Worm (Caenorhabditis elegans): ENCODE results near the gene D1005.6.

The D1005.6 gene

ce11 chrX:1483229-1483628 lies 18.6 kb upstream of the D1005.6 start:
- no peak for TF ChIP-seq rnt-1 (tag; optimal IDR thresholded peaks at IDR 0.05)
- no peak for TF ChIP-seq gmeb-2 (tag; optimal IDR thresholded peaks at IDR 0.05)
- TF ChIP-seq unc-55 (GFP tag; optimal IDR thresholded peaks at IDR 0.05), result no peak
- TF ChIP-seq ceh-24 (tag; optimal IDR thresholded peaks at IDR 0.05), result no peak
- no peak for TF ChIP-seq pha-2 (tag; optimal IDR thresholded peaks at IDR 0.05)
- no peak for TF ChIP-seq unc-42 (tag; optimal IDR thresholded peaks at IDR 0.05)
- TF ChIP-seq ceh-31 (tag; optimal IDR thresholded peaks at IDR 0.05), result no peak
- no peak for TF ChIP-seq hlh-8 (tag; optimal IDR thresholded peaks at IDR 0.05)
- no peak for TF ChIP-seq pha-4 (tag; optimal IDR thresholded peaks at IDR 0.05)
- no peak for TF ChIP-seq ref-2 (tag; optimal IDR thresholded peaks at IDR 0.05)
- no peak for TF ChIP-seq ttx-3 (tag; optimal IDR thresholded peaks at IDR 0.05)
- no peak for TF ChIP-seq K02D7.2 (tag; optimal IDR thresholded peaks at IDR 0.05)
- TF ChIP-seq T23F11.4 (GFP tag; optimal IDR thresholded peaks at IDR 0.05), result no peak
- no peak for TF ChIP-seq ceh-2 (tag; optimal IDR thresholded peaks at IDR 0.05)
- no peak for TF ChIP-seq elt-2 (tag; optimal IDR thresholded peaks at IDR 0.05)
- TF ChIP-seq lin-11 (tag; optimal IDR thresholded peaks at IDR 0.05), result no peak
- TF ChIP-seq ceh-34 (tag; optimal IDR thresholded peaks at IDR 0.05), result no peak
- no peak for TF ChIP-seq pros-1 (tag; optimal IDR thresholded peaks at IDR 0.05)
- no peak for TF ChIP-seq hlh-15 (tag; optimal IDR thresholded peaks at IDR 0.05)

- TF ChIP-seq odd-2 (tag; optimal IDR thresholded peaks at IDR 0.05), result no peak
- TF ChIP-seq lin-11 (tag; optimal IDR thresholded peaks at IDR 0.05), result no peak
- TF ChIP-seq sox-2 (GFP tag; IDR thresholded peaks at IDR 0.05), result no peak
- TF ChIP-seq unc-86 (tag; optimal IDR thresholded peaks at IDR 0.05), result no peak
- no peak for TF ChIP-seq ceh-2 (tag; optimal IDR thresholded peaks at IDR 0.05)
- TF ChIP-seq hlh-13 (GFP tag; optimal IDR thresholded peaks at IDR 0.05), result no peak
- TF ChIP-seq F13H6.1 (tag; optimal IDR thresholded peaks at IDR 0.05), result no peak
- TF ChIP-seq sox-4 (tag; optimal IDR thresholded peaks at IDR 0.05), result no peak
- TF ChIP-seq ceh-30 (tag; optimal IDR thresholded peaks at IDR 0.05), result no peak
- no peak for TF ChIP-seq gmeb-2 (tag; optimal IDR thresholded peaks at IDR 0.05)
- no peak for TF ChIP-seq ceh-6 (GFP tag; optimal IDR thresholded peaks at IDR 0.05)
- TF ChIP-seq nhr-11 (tag; optimal IDR thresholded peaks at IDR 0.05), result no peak
- TF ChIP-seq K02D7.2 (tag; optimal IDR thresholded peaks at IDR 0.05), result no peak
- TF ChIP-seq ttx-3 (tag; optimal IDR thresholded peaks at IDR 0.05), result no peak
- TF ChIP-seq ahr-1 (tag; optimal IDR thresholded peaks at IDR 0.05), result no peak
- no peak for TF ChIP-seq dmd-4 (tag; optimal IDR thresholded peaks at IDR 0.05; ENCODE audit: borderline replicate concordance)
- TF ChIP-seq pat-9 (tag; optimal IDR thresholded peaks at IDR 0.05), result no peak
Measured at ce11 chrX:1480564-1480963, 16.0 kb upstream of the D1005.6 start.

- TF ChIP-seq C08G9.2 (tag; optimal IDR thresholded peaks at IDR 0.05) (no peak), ceh-45 (GFP tag; IDR thresholded peaks at IDR 0.05) (no peak), mec-3 (tag; optimal IDR thresholded peaks at IDR 0.05; ENCODE audit: borderline replicate concordance) (no peak), pag-3 (tag; optimal IDR thresholded peaks at IDR 0.05; ENCODE audit: borderline replicate concordance) (no peak), ama-1 (optimal IDR thresholded peaks at IDR 0.05) (no peak), ceh-31 (tag; optimal IDR thresholded peaks at IDR 0.05) (no peak), sdc-2 (tag; optimal IDR thresholded peaks at IDR 0.05) (no peak), ztf-16 (tag; optimal IDR thresholded peaks at IDR 0.05) (no peak)
Measured at ce11 chrX:1479637-1480036, 15.0 kb upstream of the D1005.6 start.

ce11 chrX:1479190-1479589 lies 14.6 kb upstream of the D1005.6 start, which contains the start of gene acly-1:
Gene acly-1, plus strand, starts transcription at chrX:1479542.
- no peak for TF ChIP-seq F13H6.1 (tag; optimal IDR thresholded peaks at IDR 0.05)
- no peak for TF ChIP-seq ceh-9 (tag; optimal IDR thresholded peaks at IDR 0.05)
- no peak for TF ChIP-seq C08G9.2 (tag; optimal IDR thresholded peaks at IDR 0.05)
- no peak for TF ChIP-seq lin-11 (tag; optimal IDR thresholded peaks at IDR 0.05)

Data from whole organism, late embryonic.